Worm (Caenorhabditis elegans) whole organism, L2 larva: ENCODE measurements around the gene F39G3.5.

Source experiments
- Y55F3AM.14 ChIP-seq: fragments of 200-800 bp; sonication (Bioruptor generic); optimal IDR thresholded peaks from 2 replicates; lab custom pipeline; 2018; ENCODE audit warnings: mild to moderate bottlenecking, missing genetic modification characterization, missing compliant biosample characterization
- ZK546.5 ChIP-seq: sonication (generic microtip); optimal IDR thresholded peaks from 2 replicates; lab custom pipeline; 2017; ENCODE audit warnings: missing biosample characterization, missing genetic modification characterization
- alr-1 ChIP-seq: fragments of 150-350 bp; optimal IDR thresholded peaks from 2 replicates; lab custom pipeline; 2014; ENCODE audit warnings: missing biosample characterization, missing genetic modification characterization
- aly-2 ChIP-seq: fragments of 150-350 bp; optimal IDR thresholded peaks from 2 replicates; lab custom pipeline; 2014; ENCODE audit warnings: missing biosample characterization, missing genetic modification characterization
- ama-1 ChIP-seq: fragments of 150-350 bp; optimal IDR thresholded peaks from 2 replicates; lab custom pipeline; 2018; ENCODE audit warnings: inconsistent platforms
- blmp-1 ChIP-seq: sonication (generic microtip); optimal IDR thresholded peaks from 2 replicates; lab custom pipeline; 2017; ENCODE audit warnings: missing genetic modification characterization, mild to moderate bottlenecking, missing compliant biosample characterization, antibody characterized with exemption, moderate library complexity; ENCODE audit not compliant: insufficient read depth
- ceh-16 ChIP-seq: fragments of 150-350 bp; optimal IDR thresholded peaks from 2 replicates; lab custom pipeline; 2014; ENCODE audit warnings: missing biosample characterization, missing genetic modification characterization
- fos-1 ChIP-seq: fragments of 150-350 bp; optimal IDR thresholded peaks from 2 replicates; lab custom pipeline; 2014; ENCODE audit warnings: missing biosample characterization, missing genetic modification characterization
- gmeb-1 ChIP-seq: fragments of 150-350 bp; optimal IDR thresholded peaks from 2 replicates; lab custom pipeline; 2014; ENCODE audit warnings: missing biosample characterization, missing genetic modification characterization
- lin-11 ChIP-seq: fragments of 150-350 bp; sonication (generic microtip); optimal IDR thresholded peaks from 2 replicates; lab custom pipeline; 2014; ENCODE audit warnings: missing biosample characterization, missing genetic modification characterization, inconsistent platforms, mixed read lengths
- lin-13 ChIP-seq: fragments of 150-350 bp; optimal IDR thresholded peaks from 2 replicates; lab custom pipeline; 2014; ENCODE audit warnings: missing biosample characterization, missing genetic modification reagents, missing genetic modification characterization
- lin-39 ChIP-seq: fragments of 150-350 bp; optimal IDR thresholded peaks from 2 replicates; lab custom pipeline; 2014; ENCODE audit warnings: missing biosample characterization, missing genetic modification reagents, missing genetic modification characterization
- lsy-2 ChIP-seq, 2 experiments: fragments of 150-350 bp in 1 of 2; sonication (generic microtip) in 1 of 2; optimal IDR thresholded peaks; 2 replicates each; lab custom pipeline; 2014 to 2017; ENCODE audit warnings: missing biosample characterization in 2 of 2, missing genetic modification characterization in 2 of 2
- mab-5 ChIP-seq: fragments of 150-350 bp; optimal IDR thresholded peaks from 2 replicates; lab custom pipeline; 2014; ENCODE audit warnings: missing biosample characterization, missing genetic modification characterization
- mdl-1 ChIP-seq, 2 experiments: fragments of 150-350 bp in 1 of 2; sonication (generic microtip) in 1 of 2; optimal IDR thresholded peaks; 2 replicates each; lab custom pipeline; 2017; ENCODE audit warnings: missing biosample characterization in 2 of 2, missing genetic modification characterization in 2 of 2
- nhr-10 ChIP-seq: sonication (generic microtip); optimal IDR thresholded peaks from 2 replicates; lab custom pipeline; 2017; ENCODE audit warnings: missing biosample characterization, missing genetic modification characterization
- nhr-11 ChIP-seq: fragments of 150-350 bp; optimal IDR thresholded peaks from 2 replicates; lab custom pipeline; 2014; ENCODE audit warnings: missing biosample characterization, missing genetic modification characterization
- nhr-12 ChIP-seq: fragments of 150-350 bp; optimal IDR thresholded peaks from 2 replicates; lab custom pipeline; 2014; ENCODE audit warnings: missing biosample characterization, missing genetic modification characterization
- nhr-129 ChIP-seq: fragments of 150-350 bp; optimal IDR thresholded peaks from 2 replicates; lab custom pipeline; 2014; ENCODE audit warnings: missing biosample characterization, missing genetic modification characterization
- nhr-21 ChIP-seq: fragments of 150-350 bp; optimal IDR thresholded peaks from 2 replicates; lab custom pipeline; 2014; ENCODE audit warnings: missing biosample characterization, missing genetic modification characterization
- nhr-237 ChIP-seq: fragments of 150-350 bp; optimal IDR thresholded peaks from 2 replicates; lab custom pipeline; 2014; ENCODE audit warnings: missing biosample characterization, missing genetic modification characterization
- nhr-25 ChIP-seq: fragments of 150-350 bp; sonication (generic microtip); optimal IDR thresholded peaks from 3 replicates; lab custom pipeline; 2014; ENCODE audit warnings: missing biosample characterization, missing genetic modification characterization
- nhr-6 ChIP-seq: fragments of 150-350 bp; optimal IDR thresholded peaks from 2 replicates; lab custom pipeline; 2014; ENCODE audit warnings: missing biosample characterization, missing genetic modification characterization
- nhr-77 ChIP-seq: fragments of 150-350 bp; optimal IDR thresholded peaks from 2 replicates; lab custom pipeline; 2014; ENCODE audit warnings: missing biosample characterization, missing genetic modification characterization
- peb-1 ChIP-seq: fragments of 150-350 bp; optimal IDR thresholded peaks from 2 replicates; lab custom pipeline; 2014; ENCODE audit warnings: missing biosample characterization, missing genetic modification characterization
- sem-4 ChIP-seq: fragments of 150-350 bp; optimal IDR thresholded peaks from 2 replicates; lab custom pipeline; 2014; ENCODE audit warnings: missing biosample characterization, missing genetic modification reagents, missing genetic modification characterization
- sma-3 ChIP-seq: sonication (generic microtip); optimal IDR thresholded peaks from 2 replicates; lab custom pipeline; 2016; ENCODE audit warnings: missing genetic modification reagents, missing genetic modification characterization, missing compliant biosample characterization
- sma-9 ChIP-seq, 2 experiments: fragments of 150-350 bp in 1 of 2; sonication (generic microtip) in 1 of 2; optimal IDR thresholded peaks; 2 replicates each; lab custom pipeline; 2014 to 2016; ENCODE audit warnings: missing genetic modification characterization in 2 of 2, mild to moderate bottlenecking in 1 of 2, missing biosample characterization in 1 of 2, missing compliant biosample characterization in 1 of 2, missing genetic modification reagents in 1 of 2, moderate library complexity in 1 of 2
- snpc-4 ChIP-seq: fragments of 150-350 bp; optimal IDR thresholded peaks from 2 replicates; lab custom pipeline; 2014; ENCODE audit warnings: missing biosample characterization, missing genetic modification characterization
- unc-39 ChIP-seq: fragments of 150-350 bp; optimal IDR thresholded peaks from 2 replicates; lab custom pipeline; 2014; ENCODE audit warnings: missing biosample characterization, missing genetic modification characterization
- unc-55 ChIP-seq: fragments of 150-350 bp; sonication (generic microtip); optimal IDR thresholded peaks from 3 replicates; lab custom pipeline; 2014; ENCODE audit warnings: missing biosample characterization, missing genetic modification reagents, missing genetic modification characterization
- unc-62 ChIP-seq: fragments of 150-350 bp; optimal IDR thresholded peaks from 2 replicates; lab custom pipeline; 2014; ENCODE audit warnings: missing biosample characterization, missing genetic modification reagents, missing genetic modification characterization
- zag-1 ChIP-seq: fragments of 150-350 bp; optimal IDR thresholded peaks from 2 replicates; lab custom pipeline; 2014; ENCODE audit warnings: missing biosample characterization, missing genetic modification characterization
- ztf-1 ChIP-seq: fragments of 200-800 bp; sonication (Bioruptor generic); conservative IDR thresholded peaks from 2 replicates; pipeline ENCODE4 v1.3.6; 2022; ENCODE audit warnings: missing genetic modification characterization, missing compliant biosample characterization
- ztf-4 ChIP-seq: fragments of 150-350 bp; optimal IDR thresholded peaks from 2 replicates; lab custom pipeline; 2014; ENCODE audit warnings: missing biosample characterization, missing genetic modification characterization

F39G3.5 gene

DNA sequence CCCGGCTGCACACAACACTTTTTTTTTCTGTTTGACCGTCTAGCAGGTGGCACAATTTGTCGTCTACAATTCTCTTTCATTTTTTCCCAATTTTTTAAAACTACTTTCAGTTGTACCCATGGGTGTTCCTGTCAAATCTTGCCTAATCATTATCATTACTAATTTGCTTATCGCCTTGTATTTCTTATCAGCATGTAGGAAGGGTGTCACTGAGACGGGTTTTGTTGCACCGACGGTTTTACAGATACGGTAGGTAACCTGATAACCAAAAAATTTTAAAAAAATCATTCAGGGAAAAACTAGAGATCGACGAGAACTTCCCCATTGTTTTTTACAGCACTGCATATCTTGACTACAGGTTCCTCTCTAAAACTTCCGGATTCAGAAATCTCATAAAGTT lies 15.3 kb downstream of the F39G3.5 start, which contains the start of gene F39G3.2:
Gene F39G3.2, plus strand, starts transcription at position 105 of the 400 bp plus-strand sequence.
- TF ChIP-seq fos-1 (peak; percentile 96), nhr-25 (tag; lab: Kevin White, UChicago) (no peak)
- TF ChIP-seq, all 48 proteins: peak for 1

DNA sequence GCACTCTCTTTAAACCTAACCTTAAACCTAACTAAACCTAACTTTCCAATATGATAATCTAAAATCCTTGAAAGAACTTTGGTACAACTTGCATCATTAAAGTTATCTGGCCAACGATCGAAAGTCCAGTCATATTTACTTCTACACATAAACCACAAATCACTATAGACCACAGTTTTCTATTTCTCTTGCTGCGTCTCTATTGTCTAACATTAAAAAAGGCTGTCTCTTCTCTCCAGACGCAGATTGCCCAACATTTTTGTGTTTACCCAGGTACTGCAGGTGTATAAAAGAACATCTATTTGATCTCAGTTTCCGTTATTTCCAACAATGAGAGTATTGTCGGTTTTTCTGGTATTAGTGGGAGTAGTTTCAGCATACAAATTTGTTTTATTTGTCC lies 19.8 kb downstream of the F39G3.5 start, which contains the start of gene ugt-61:
Gene ugt-61, plus strand, starts transcription at position 233 of the 400 bp plus-strand sequence.
- TF ChIP-seq nhr-10 (no peak), fos-1 (peak; percentile 47), nhr-6 (tag; lab: Kevin White, UChicago) (no peak), mdl-1 (tag; optimal IDR thresholded peaks at IDR 0.05; lab: Kevin White, UChicago) (no peak), nhr-129 (tag; lab: Kevin White, UChicago) (peak; percentile 65), sma-9 (GFP tag; optimal IDR thresholded peaks at IDR 0.05; lab: Kevin White, UChicago) (peak; percentile 45), sma-9 (tag; optimal IDR thresholded peaks at IDR 0.05; lab: Kevin White, UChicago) (no peak), unc-39 (tag; lab: Kevin White, UChicago) (no peak), ceh-16 (no peak), alr-1 (tag; lab: Kevin White, UChicago) (no peak), nhr-25 (tag; lab: Kevin White, UChicago) (no peak), lin-13 (GFP tag; lab: Kevin White, UChicago) (no peak), nhr-21 (no peak), lin-39 (tag; lab: Kevin White, UChicago) (no peak), unc-62 (GFP tag; lab: Kevin White, UChicago) (no peak), ZK546.5 (tag; lab: Kevin White, UChicago) (no peak), gmeb-1 (peak; percentile 7), nhr-237 (no peak), ama-1 (lab: Kevin White, UChicago) (no peak), unc-55 (GFP tag; lab: Kevin White, UChicago) (no peak), snpc-4 (tag; lab: Kevin White, UChicago) (no peak)

ce11 chrV:4745269-4745668 lies 22.9 kb downstream of the F39G3.5 start, which contains the start of gene C18G1.7:
Gene C18G1.7, plus strand, starts transcription at chrV:4745569.
- TF ChIP-seq sma-3 (GFP tag; lab: Kevin White, UChicago) (no peak), nhr-25 (tag; lab: Kevin White, UChicago) (no peak), lsy-2 (tag; optimal IDR thresholded peaks at IDR 0.05; lab: Kevin White, UChicago) (no peak), ztf-1 (GFP tag; lab: Robert Waterston, UW) (no peak), ZK546.5 (tag; lab: Kevin White, UChicago) (no peak), Y55F3AM.14 (no peak), lin-11 (tag; lab: Kevin White, UChicago) (no peak), lin-39 (tag; lab: Kevin White, UChicago) (no peak), alr-1 (tag; lab: Kevin White, UChicago) (no peak)
- TF ChIP-seq, all 48 proteins: peak for 0

DNA sequence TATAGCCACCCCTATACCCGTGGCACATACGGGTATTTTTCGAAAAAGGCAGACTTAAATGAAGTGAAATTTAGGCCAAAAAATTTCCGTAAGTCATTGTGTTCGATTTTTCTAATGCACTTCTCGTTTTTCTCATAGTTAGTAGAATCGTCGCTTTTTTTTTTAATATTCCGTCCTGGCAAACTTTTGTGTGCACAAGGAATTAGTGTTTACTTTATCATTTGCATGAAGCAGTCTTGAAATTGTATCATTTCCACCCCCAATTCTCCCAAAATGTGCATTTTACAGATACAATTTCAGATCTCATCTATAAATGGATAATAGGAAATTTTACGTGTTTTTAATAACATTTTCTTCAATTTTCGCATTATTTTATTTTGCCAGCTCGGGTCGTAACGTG lies 27.9 kb downstream of the F39G3.5 start, which contains the start of gene C18G1.6:
Gene C18G1.6, plus strand, starts transcription at position 301 of the 400 bp plus-strand sequence.
- TF ChIP-seq nhr-25 (tag; lab: Kevin White, UChicago) (no peak), zag-1 (tag; lab: Kevin White, UChicago) (no peak), nhr-12 (tag; lab: Kevin White, UChicago) (no peak), mab-5 (tag; lab: Kevin White, UChicago) (no peak), ceh-16 (no peak), alr-1 (tag; lab: Kevin White, UChicago) (no peak), lsy-2 (tag; optimal IDR thresholded peaks at IDR 0.05; lab: Kevin White, UChicago) (no peak), gmeb-1 (no peak), nhr-11 (tag; lab: Kevin White, UChicago) (no peak), aly-2 (tag; lab: Kevin White, UChicago) (no peak), nhr-77 (no peak), unc-39 (tag; lab: Kevin White, UChicago) (no peak), ztf-4 (tag; lab: Kevin White, UChicago) (no peak), lin-39 (tag; lab: Kevin White, UChicago) (no peak), sem-4 (tag; lab: Kevin White, UChicago) (no peak), blmp-1 (no peak), nhr-129 (tag; lab: Kevin White, UChicago) (no peak), peb-1 (tag; lab: Kevin White, UChicago) (no peak)
